Worm (Caenorhabditis elegans) whole organism, young adult: ENCODE data around the gene sup-26.
A peak's percentile ranks its signal among the peaks of the same experiment; 100 is the strongest.

ENCODE experiments used
- B0035.1 ChIP-seq: sonication (generic microtip); optimal IDR thresholded peaks from 2 replicates; lab custom pipeline; 2016; ENCODE audit warnings: missing genetic modification characterization, mild to moderate bottlenecking, missing compliant biosample characterization, missing genotype, missing genetic modification reagents
- B0261.1 ChIP-seq: sonication (generic microtip); optimal IDR thresholded peaks from 2 replicates; lab custom pipeline; 2016; ENCODE audit warnings: mild to moderate bottlenecking, missing genetic modification characterization, moderate library complexity, missing compliant biosample characterization
- B0336.3 ChIP-seq: fragments of 200-800 bp; sonication (Bioruptor generic); IDR thresholded peaks from 2 replicates; pipeline ENCODE4 v1.3.6; 2022; ENCODE audit warnings: missing genetic modification characterization, missing compliant biosample characterization
- C06A6.2 ChIP-seq: fragments of 200-800 bp; sonication (Bioruptor generic); conservative IDR thresholded peaks from 2 replicates; pipeline ENCODE4 v1.3.6; 2022; ENCODE audit warnings: missing genetic modification characterization, missing compliant biosample characterization
- D2030.7 ChIP-seq: fragments of 200-800 bp; sonication (Bioruptor generic); IDR thresholded peaks from 2 replicates; pipeline ENCODE4 v1.3.6; 2022; ENCODE audit warnings: missing genetic modification reagents, missing genetic modification characterization, missing compliant biosample characterization
- F52B5.7 ChIP-seq: sonication (generic microtip); optimal IDR thresholded peaks from 2 replicates; lab custom pipeline; 2016; ENCODE audit warnings: mild to moderate bottlenecking, missing genetic modification characterization, missing compliant biosample characterization
- aptf-2 ChIP-seq: fragments of 200-800 bp; sonication (Bioruptor generic); conservative IDR thresholded peaks from 2 replicates; pipeline ENCODE4 v1.3.6; 2022; ENCODE audit warnings: missing genetic modification reagents, missing genetic modification characterization, missing compliant biosample characterization
- attf-3 ChIP-seq: fragments of 200-800 bp; sonication (Bioruptor generic); conservative IDR thresholded peaks from 2 replicates; pipeline ENCODE4 v1.3.6; 2022; ENCODE audit warnings: missing genetic modification reagents, missing genetic modification characterization, missing compliant biosample characterization
- cebp-1 ChIP-seq, 2 experiments: fragments of 200-800 bp in 1 of 2; sonication (Bioruptor generic) in 1 of 2; sonication (generic microtip) in 1 of 2; IDR thresholded peaks in 1 of 2; optimal IDR thresholded peaks in 1 of 2; 2 replicates each; pipeline versions ENCODE4 v1.3.6 to Lab custom; 2017 to 2022; ENCODE audit warnings: missing compliant biosample characterization in 2 of 2, missing genetic modification characterization in 2 of 2, mild to moderate bottlenecking in 1 of 2, missing genetic modification reagents in 1 of 2, moderate library complexity in 1 of 2
- ceh-27 ChIP-seq: fragments of 200-800 bp; sonication (Bioruptor generic); optimal IDR thresholded peaks from 2 replicates; lab custom pipeline; 2018; ENCODE audit warnings: mild to moderate bottlenecking, missing genetic modification characterization, moderate library complexity, missing compliant biosample characterization
- ceh-79 ChIP-seq: sonication (generic microtip); optimal IDR thresholded peaks from 2 replicates; lab custom pipeline; 2017; ENCODE audit warnings: mild to moderate bottlenecking, missing genetic modification characterization, missing compliant biosample characterization
- chd-7 ChIP-seq: sonication (generic microtip); optimal IDR thresholded peaks from 2 replicates; lab custom pipeline; 2016; ENCODE audit warnings: mild to moderate bottlenecking, missing genetic modification characterization, moderate library complexity, missing compliant biosample characterization
- die-1 ChIP-seq: sonication (generic microtip); optimal IDR thresholded peaks from 2 replicates; lab custom pipeline; 2016; ENCODE audit warnings: missing genotype, mild to moderate bottlenecking, missing genetic modification characterization, missing compliant biosample characterization
- efl-1 ChIP-seq: fragments of 150-350 bp; optimal IDR thresholded peaks from 2 replicates; lab custom pipeline; 2014; ENCODE audit warnings: missing biosample characterization, missing genetic modification reagents, missing genetic modification characterization
- lin-26 ChIP-seq: fragments of 200-800 bp; sonication (Bioruptor generic); IDR thresholded peaks from 2 replicates; pipeline ENCODE4 v1.3.6; 2022; ENCODE audit warnings: missing genetic modification reagents, missing genetic modification characterization, missing compliant biosample characterization
- lin-40 ChIP-seq: sonication (generic microtip); optimal IDR thresholded peaks from 2 replicates; lab custom pipeline; 2016; ENCODE audit warnings: missing genetic modification characterization, mild to moderate bottlenecking, missing compliant biosample characterization, missing genotype, missing genetic modification reagents
- lsl-1 ChIP-seq: fragments of 200-800 bp; sonication (Bioruptor generic); optimal IDR thresholded peaks from 2 replicates; lab custom pipeline; 2018; ENCODE audit warnings: mild to moderate bottlenecking, missing genetic modification characterization, moderate library complexity, missing compliant biosample characterization
- madf-3 ChIP-seq: fragments of 200-800 bp; sonication (Bioruptor generic); IDR thresholded peaks from 2 replicates; pipeline ENCODE4 v1.3.6; 2022; ENCODE audit warnings: missing genetic modification reagents, missing genetic modification characterization, missing compliant biosample characterization
- madf-6 ChIP-seq: fragments of 200-800 bp; sonication (Bioruptor generic); IDR thresholded peaks from 2 replicates; pipeline ENCODE4 v1.3.6; 2022; ENCODE audit warnings: missing genetic modification reagents, missing genetic modification characterization, missing compliant biosample characterization
- madf-8 ChIP-seq: fragments of 200-800 bp; sonication (Bioruptor generic); conservative IDR thresholded peaks from 2 replicates; pipeline ENCODE4 v1.3.6; 2022; ENCODE audit warnings: missing genetic modification reagents, missing genetic modification characterization, missing compliant biosample characterization
- mxl-1 ChIP-seq: sonication (generic microtip); optimal IDR thresholded peaks from 2 replicates; lab custom pipeline; 2016; ENCODE audit warnings: missing genetic modification characterization, missing compliant biosample characterization
- nhr-27 ChIP-seq: fragments of 200-800 bp; sonication (Bioruptor generic); optimal IDR thresholded peaks from 2 replicates; lab custom pipeline; 2018; ENCODE audit warnings: mild to moderate bottlenecking, missing genetic modification characterization, moderate library complexity, missing compliant biosample characterization
- nhr-90 ChIP-seq: sonication (generic microtip); optimal IDR thresholded peaks from 2 replicates; lab custom pipeline; 2016; ENCODE audit warnings: missing genotype, mild to moderate bottlenecking, missing genetic modification characterization, missing compliant biosample characterization
- pha-4 ChIP-seq: fragments of 150-350 bp; sonication (generic microtip); optimal IDR thresholded peaks from 2 replicates; lab custom pipeline; 2014; ENCODE audit warnings: missing biosample characterization, missing genetic modification reagents, missing genetic modification characterization
- repo-1 ChIP-seq: sonication (generic microtip); optimal IDR thresholded peaks from 2 replicates; lab custom pipeline; 2017; ENCODE audit warnings: mild to moderate bottlenecking, missing genetic modification characterization, missing compliant biosample characterization
- rpc-1 ChIP-seq, 2 experiments: fragments of 150-350 bp in 1 of 2; sonication (generic microtip) in 1 of 2; optimal IDR thresholded peaks; 2 replicates each; lab custom pipeline; 2014 to 2018; ENCODE audit warnings: missing biosample characterization in 1 of 2, missing genetic modification characterization in 1 of 2, missing genetic modification reagents in 1 of 2, missing genotype in 1 of 2
- sdz-38 ChIP-seq: sonication (generic microtip); optimal IDR thresholded peaks from 2 replicates; lab custom pipeline; 2016; ENCODE audit warnings: missing genotype, missing genetic modification characterization, missing compliant biosample characterization
- snpc-1.3 ChIP-seq: sonication (generic microtip); optimal IDR thresholded peaks from 2 replicates; lab custom pipeline; 2017; ENCODE audit warnings: missing genetic modification characterization, mild to moderate bottlenecking, missing compliant biosample characterization, antibody characterized with exemption, moderate library complexity, missing genotype, missing genetic modification reagents; ENCODE audit not compliant: insufficient read depth
- snpc-3.4 ChIP-seq: sonication (generic microtip); optimal IDR thresholded peaks from 2 replicates; lab custom pipeline; 2017; ENCODE audit warnings: missing genetic modification characterization, mild to moderate bottlenecking, missing compliant biosample characterization, antibody characterized with exemption, moderate library complexity, missing genotype, missing genetic modification reagents
- snpc-4 ChIP-seq, 5 experiments: fragments of 150-350 bp in 1 of 5; sonication (generic microtip) in 4 of 5; optimal IDR thresholded peaks; 2 replicates each; lab custom pipeline; 2014 to 2018; ENCODE audit warnings: missing genetic modification characterization in 5 of 5, missing biosample characterization in 3 of 5, antibody characterized with exemption in 2 of 5, mild to moderate bottlenecking in 2 of 5, missing compliant biosample characterization in 2 of 5, missing genotype in 2 of 5, moderate library complexity in 2 of 5, missing genetic modification reagents in 1 of 5
- sptf-2 ChIP-seq: fragments of 200-800 bp; sonication (Bioruptor generic); optimal IDR thresholded peaks from 2 replicates; lab custom pipeline; 2018; ENCODE audit warnings: mild to moderate bottlenecking, missing genetic modification characterization, missing compliant biosample characterization
- tlf-1 ChIP-seq: fragments of 200-800 bp; sonication (Bioruptor generic); optimal IDR thresholded peaks from 2 replicates; lab custom pipeline; 2018; ENCODE audit warnings: mild to moderate bottlenecking, missing genetic modification characterization, missing compliant biosample characterization
- xnd-1 ChIP-seq: sonication (generic microtip); optimal IDR thresholded peaks from 2 replicates; lab custom pipeline; 2016; ENCODE audit warnings: missing genotype, missing genetic modification reagents, missing genetic modification characterization, missing compliant biosample characterization

The sup-26 gene

ce11 chrIII:4313061-4313962, 33.3 kb upstream of the sup-26 start, which contains the start of the genes evl-14 and dcn-1 (continued):
- TF ChIP-seq madf-8 (GFP tag; lab: Robert Waterston, UW) = peak; percentile 87
- peak; percentile 80 for TF ChIP-seq snpc-3.4 (tag; lab: Kevin White, UChicago)
- TF ChIP-seq snpc-1.3 (tag; lab: Kevin White, UChicago) = peak; percentile 47
- peak; percentile 71 for TF ChIP-seq lin-40 (tag; lab: Kevin White, UChicago)
- TF ChIP-seq nhr-27 = no peak
- TF ChIP-seq lsl-1 (GFP tag; lab: Kevin White, UChicago) = peak; percentile 92
- TF ChIP-seq attf-3 (GFP tag; lab: Robert Waterston, UW) = peak; percentile 96
- peak; percentile 96 for TF ChIP-seq madf-6 (GFP tag; lab: Robert Waterston, UW)

- TF ChIP-seq aptf-2 (GFP tag; lab: Robert Waterston, UW) = no peak
- no peak for TF ChIP-seq B0336.3 (GFP tag; lab: Robert Waterston, UW)
- no peak for TF ChIP-seq nhr-90 (tag; lab: Kevin White, UChicago)
- TF ChIP-seq sdz-38 (tag; lab: Kevin White, UChicago) = no peak
- no peak for TF ChIP-seq cebp-1 (GFP tag; IDR thresholded peaks at IDR 0.05; lab: Robert Waterston, UW)
- no peak for TF ChIP-seq cebp-1 (tag; optimal IDR thresholded peaks at IDR 0.05; lab: Kevin White, UChicago)
- TF ChIP-seq snpc-1.3 (tag; lab: Kevin White, UChicago) = no peak
- TF ChIP-seq tlf-1 (GFP tag; lab: Kevin White, UChicago) = no peak
- no peak for TF ChIP-seq ceh-27
- no peak for TF ChIP-seq madf-3
- no peak for TF ChIP-seq rpc-1 (optimal IDR thresholded peaks at IDR 0.05; lab: Kevin White, UChicago)
- TF ChIP-seq rpc-1 (tag; optimal IDR thresholded peaks at IDR 0.05; lab: Kevin White, UChicago) = no peak
- TF ChIP-seq B0035.1 (tag; lab: Kevin White, UChicago) = no peak
- no peak for TF ChIP-seq B0261.1 (tag; lab: Kevin White, UChicago)
- TF ChIP-seq F52B5.7 = no peak
- no peak for TF ChIP-seq snpc-4 (GFP tag; optimal IDR thresholded peaks at IDR 0.05; lab: Kevin White, UChicago)
- no peak for TF ChIP-seq snpc-4 (tag; optimal IDR thresholded peaks at IDR 0.05; lab: Kevin White, UChicago)
- no peak for TF ChIP-seq pha-4 (tag; lab: Kevin White, UChicago)
- no peak for TF ChIP-seq repo-1 (tag; lab: Kevin White, UChicago)
- no peak for TF ChIP-seq attf-3 (GFP tag; lab: Robert Waterston, UW)
- TF ChIP-seq, all 124 proteins: peak for 0
Observed at ce11 chrIII:4309303-4309702, 29.3 kb upstream of the sup-26 start.

- TF ChIP-seq nhr-27 (no peak), efl-1 (GFP tag; lab: Kevin White, UChicago) (peak; percentile 29), D2030.7 (GFP tag; lab: Robert Waterston, UW) (no peak), madf-6 (GFP tag; lab: Robert Waterston, UW) (peak; percentile 39; the same call in 1 of the 2 replicates), xnd-1 (tag; lab: Kevin White, UChicago) (peak; percentile 29), lsl-1 (GFP tag; lab: Kevin White, UChicago) (peak; percentile 65)
Observed at ce11 chrIII:4302780-4303179, 22.8 kb upstream of the sup-26 start.

- TF ChIP-seq C06A6.2 (GFP tag; lab: Robert Waterston, UW) (no peak), die-1 (no peak), lin-26 (GFP tag; lab: Robert Waterston, UW) (no peak), chd-7 (tag; lab: Kevin White, UChicago) (no peak), mxl-1 (tag; lab: Kevin White, UChicago) (no peak), sptf-2 (GFP tag; lab: Kevin White, UChicago) (no peak), ceh-79 (tag; lab: Kevin White, UChicago) (no peak)
Observed at ce11 chrIII:4302293-4302692, 22.3 kb upstream of the sup-26 start, which contains the start of gene R10E4.9. Gene R10E4.9 (minus strand): TSS chrIII:4302393.
